Fruit fly (Drosophila melanogaster): ENCODE measurements around the gene CG31869.
A peak's percentile ranks its signal among the peaks of the same experiment; 100 is the strongest.

The CG31869 gene

DNA sequence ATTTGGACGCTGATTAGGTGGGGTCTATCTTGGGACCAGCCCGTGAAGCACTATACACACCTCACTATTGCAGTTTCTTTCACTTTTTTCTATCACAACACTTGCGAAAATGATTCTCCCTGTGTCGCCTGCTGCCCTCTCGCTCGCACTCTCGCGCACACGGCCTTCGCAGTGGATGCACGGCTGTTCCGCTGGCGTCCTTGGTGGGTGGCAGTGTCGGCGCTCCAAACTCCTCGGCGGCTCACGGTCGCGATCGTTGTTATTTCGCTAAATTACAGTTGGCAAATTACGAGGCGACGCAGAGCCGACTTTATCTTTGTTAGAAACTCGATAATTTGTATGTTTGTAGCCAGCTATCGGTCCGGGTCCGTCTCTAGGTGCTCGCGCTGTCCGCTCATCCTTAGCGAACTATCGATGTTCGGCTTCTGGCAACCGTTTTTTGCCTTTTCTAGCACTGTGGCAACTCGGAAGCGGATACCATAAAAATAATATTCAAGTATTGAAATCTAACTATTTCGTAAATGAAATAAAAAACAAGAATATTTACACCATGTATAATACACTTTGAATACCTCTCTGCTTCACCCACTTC, 33.2 kb downstream of the CG31869 start, which contains the start of gene Ubc2 (continued):
- no peak for TF ChIP-seq croc (GFP tag; conservative IDR thresholded peaks at IDR 0.05)
- TF ChIP-seq CG7839 (tag; optimal IDR thresholded peaks at IDR 0.05), result no peak
- TF ChIP-seq pho (GFP tag; optimal IDR thresholded peaks at IDR 0.05), result peak; percentile 46
- no peak for TF ChIP-seq Chrac-16 (GFP tag; optimal IDR thresholded peaks at IDR 0.05)
- peak; percentile 87 for TF ChIP-seq amos (GFP tag; IDR thresholded peaks at IDR 0.05; ENCODE audit: partially characterized antibody)
- no peak for TF ChIP-seq Neu2 (GFP tag; optimal IDR thresholded peaks at IDR 0.05; ENCODE audit: borderline replicate concordance)
- TF ChIP-seq CG17385 (GFP tag; optimal IDR thresholded peaks at IDR 0.05), result no peak
- TF ChIP-seq CG1024 (GFP tag; IDR thresholded peaks at IDR 0.05), result no peak
- TF ChIP-seq CG6272 (GFP tag; IDR thresholded peaks at IDR 0.05), result peak; percentile 31; the same call in 1 of the 2 replicates
- TF ChIP-seq CG8944 (GFP tag; optimal IDR thresholded peaks at IDR 0.05), result peak; percentile 13
- TF ChIP-seq unc-4 (GFP tag; IDR thresholded peaks at IDR 0.05; ENCODE audit: partially characterized antibody), result peak; percentile 82
- TF ChIP-seq kay (GFP tag; optimal IDR thresholded peaks at IDR 0.05), result no peak
- TF ChIP-seq rib (GFP tag; IDR thresholded peaks at IDR 0.05), result 0 out of 2 replicates have a peak, but pooled peaks have one; percentile 18
- peak; percentile 79 for TF ChIP-seq CG4617 (GFP tag; optimal IDR thresholded peaks at IDR 0.05; ENCODE audit: borderline replicate concordance)
- peak; percentile 10 for TF ChIP-seq CG7786 (GFP tag; optimal IDR thresholded peaks at IDR 0.05)
- TF ChIP-seq usp (GFP tag; optimal IDR thresholded peaks at IDR 0.05), result no peak
- TF ChIP-seq sqz (GFP tag; optimal IDR thresholded peaks at IDR 0.05), result peak; percentile 14
- no peak for TF ChIP-seq H2.0 (GFP tag; IDR thresholded peaks at IDR 0.05)
- no peak for TF ChIP-seq Hey (tag; optimal IDR thresholded peaks at IDR 0.05)
- peak; percentile 79 for TF ChIP-seq E2f2 (GFP tag; IDR thresholded peaks at IDR 0.05)
- TF ChIP-seq CG10462 (GFP tag; optimal IDR thresholded peaks at IDR 0.05), result no peak
- no peak for TF ChIP-seq D (optimal IDR thresholded peaks at IDR 0.05)
- no peak for TF ChIP-seq D (GFP tag; optimal IDR thresholded peaks at IDR 0.05)
- no peak for TF ChIP-seq CG6765 (GFP tag; optimal IDR thresholded peaks at IDR 0.05)
- peak; percentile 63 for TF ChIP-seq lilli (GFP tag; optimal IDR thresholded peaks at IDR 0.05)
- no peak for TF ChIP-seq CG3281 (GFP tag; optimal IDR thresholded peaks at IDR 0.05)
- TF ChIP-seq CG17912 (GFP tag; optimal IDR thresholded peaks at IDR 0.05), result no peak
- TF ChIP-seq Atf-2 (GFP tag; optimal IDR thresholded peaks at IDR 0.05), result no peak
- 0 out of 3 replicates have a peak, but pooled peaks have one; percentile 22 for TF ChIP-seq Dbx (GFP tag; IDR thresholded peaks at IDR 0.05)
- no peak for TF ChIP-seq CG6175 (GFP tag; IDR thresholded peaks at IDR 0.05)
- no peak for TF ChIP-seq CG4820 (GFP tag; optimal IDR thresholded peaks at IDR 0.05)
- no peak for TF ChIP-seq tio (GFP tag; optimal IDR thresholded peaks at IDR 0.05)
- TF ChIP-seq schlank (tag; optimal IDR thresholded peaks at IDR 0.05), result no peak
- no peak for TF ChIP-seq yki (optimal IDR thresholded peaks at IDR 0.05)
- no peak for TF ChIP-seq CrebB (tag; optimal IDR thresholded peaks at IDR 0.05)
- TF ChIP-seq Poxn (GFP tag; IDR thresholded peaks at IDR 0.05), result no peak
- TF ChIP-seq Camta (GFP tag; optimal IDR thresholded peaks at IDR 0.05), result peak; percentile 12
- no peak for TF ChIP-seq Jarid2 (GFP tag; optimal IDR thresholded peaks at IDR 0.05)
- TF ChIP-seq ken (GFP tag; IDR thresholded peaks at IDR 0.05), result 0 out of 3 replicates have a peak, but pooled peaks have one; percentile 23
- TF ChIP-seq knrl (GFP tag; IDR thresholded peaks at IDR 0.05; ENCODE audit: partially characterized antibody), result peak; percentile 83
- TF ChIP-seq CG14860 (GFP tag; IDR thresholded peaks at IDR 0.05; ENCODE audit: partially characterized antibody), result peak; percentile 63
- TF ChIP-seq CG2678 (tag; optimal IDR thresholded peaks at IDR 0.05), result no peak
- no peak for TF ChIP-seq Vsx1 (GFP tag; optimal IDR thresholded peaks at IDR 0.05)
- TF ChIP-seq sisA (GFP tag; IDR thresholded peaks at IDR 0.05), result no peak
- peak; percentile 60; the same call in 2 of the 3 replicates for TF ChIP-seq CG7963 (GFP tag; IDR thresholded peaks at IDR 0.05; ENCODE audit: partially characterized antibody)
- TF ChIP-seq CG5180 (GFP tag; optimal IDR thresholded peaks at IDR 0.05), result no peak
- TF ChIP-seq gem (tag; optimal IDR thresholded peaks at IDR 0.05), result no peak
- peak in 1 of 2 experiments; percentile 28 for TF ChIP-seq Hr51 (GFP tag; optimal IDR thresholded peaks at IDR 0.05)
- no peak for TF ChIP-seq CG10959 (GFP tag; IDR thresholded peaks at IDR 0.05)
- TF ChIP-seq org-1 (GFP tag; optimal IDR thresholded peaks at IDR 0.05), result no peak
- no peak for TF ChIP-seq Elba2 (GFP tag; optimal IDR thresholded peaks at IDR 0.05)
